Worm (Caenorhabditis elegans): ENCODE data around the gene nep-24.

ce11 chrIV:16962445-16962844, 38.3 kb downstream of the nep-24 start:
- TF ChIP-seq lsy-2 (tag; optimal IDR thresholded peaks at IDR 0.05) (no peak), dve-1 (tag; optimal IDR thresholded peaks at IDR 0.05; ENCODE audit: insufficient read depth) (no peak), ama-1 (optimal IDR thresholded peaks at IDR 0.05) (no peak), unc-39 (tag; optimal IDR thresholded peaks at IDR 0.05) (no peak)

Data from whole organism, L4 larva.